Worm (Caenorhabditis elegans) whole organism, late embryonic: ENCODE results near the gene egl-38.

Source experiments
- elt-2 ChIP-seq: sonication (generic microtip); optimal IDR thresholded peaks from 2 replicates; lab custom pipeline; 2016; ENCODE audit warnings: missing genetic modification reagents, missing genetic modification characterization, missing compliant biosample characterization
- fkh-10 ChIP-seq: fragments of 150-350 bp; optimal IDR thresholded peaks from 2 replicates; lab custom pipeline; 2014; ENCODE audit warnings: missing biosample characterization, missing genetic modification reagents, missing genetic modification characterization

The egl-38 gene

ce11 chrIV:10059175-10059574 lies 51.1 kb downstream of the egl-38 start:
- TF ChIP-seq elt-2 (peak; percentile 91), fkh-10 (GFP tag; lab: Kevin White, UChicago) (no peak)
